Fruit fly (Drosophila melanogaster) whole organism, prepupa: ENCODE data around the gene Septin4.
A peak's percentile ranks its signal among the peaks of the same experiment; 100 is the strongest.

Source experiments
- CG15336 ChIP-seq: fragments of 200-800 bp; sonication (Bioruptor generic); IDR thresholded peaks from 2 replicates; pipeline ENCODE4 v1.3.6; 2022; ENCODE audit warnings: missing biosample characterization, missing genetic modification characterization
- CG1621 ChIP-seq: fragments of 200-800 bp; sonication (Bioruptor generic); optimal IDR thresholded peaks from 3 replicates; lab custom pipeline; 2018; ENCODE audit warnings: missing biosample characterization, mild to moderate bottlenecking, missing genetic modification characterization
- CG16779 ChIP-seq: fragments of 200-800 bp; sonication (Bioruptor generic); optimal IDR thresholded peaks from 3 replicates; lab custom pipeline; 2017; ENCODE audit warnings: missing biosample characterization, mild to moderate bottlenecking, missing genetic modification characterization
- CG31627 ChIP-seq: fragments of 200-800 bp; sonication (Bioruptor generic); optimal IDR thresholded peaks from 3 replicates; lab custom pipeline; 2016; ENCODE audit warnings: missing biosample characterization, missing genetic modification characterization
- CG3919 ChIP-seq: fragments of 200-800 bp; sonication (Bioruptor generic); optimal IDR thresholded peaks from 3 replicates; lab custom pipeline; 2016; ENCODE audit warnings: missing biosample characterization, missing genetic modification characterization
- CG4318 ChIP-seq: fragments of 200-800 bp; sonication (Bioruptor generic); optimal IDR thresholded peaks from 3 replicates; lab custom pipeline; 2017; ENCODE audit warnings: missing biosample characterization, mild to moderate bottlenecking, missing genetic modification characterization
- CG6808 ChIP-seq: fragments of 200-800 bp; sonication (Bioruptor generic); optimal IDR thresholded peaks from 3 replicates; lab custom pipeline; 2017; ENCODE audit warnings: missing biosample characterization, missing genetic modification characterization, mild to moderate bottlenecking, moderate library complexity, missing genetic modification reagents
- CG8119 ChIP-seq: fragments of 200-800 bp; sonication (Bioruptor generic); IDR thresholded peaks from 3 replicates; pipeline ENCODE4 v1.3.6; 2022; ENCODE audit warnings: missing biosample characterization, missing genetic modification characterization
- CG8319 ChIP-seq: fragments of 200-800 bp; sonication (Bioruptor generic); optimal IDR thresholded peaks from 3 replicates; lab custom pipeline; 2016; ENCODE audit warnings: missing biosample characterization, missing genetic modification characterization
- CG9139 ChIP-seq: fragments of 200-800 bp; sonication (Bioruptor generic); optimal IDR thresholded peaks from 3 replicates; lab custom pipeline; 2017; ENCODE audit warnings: missing biosample characterization, mild to moderate bottlenecking, missing genetic modification characterization
- Eip75B ChIP-seq: fragments of 200-800 bp; sonication (Bioruptor generic); optimal IDR thresholded peaks from 3 replicates; lab custom pipeline; 2016; ENCODE audit warnings: missing biosample characterization, missing genetic modification characterization
- Eip78C ChIP-seq: fragments of 200-800 bp; sonication (Bioruptor generic); peaks from one replicate; lab custom pipeline; 2016; ENCODE audit warnings: missing biosample characterization, missing genetic modification characterization
- Eip93F ChIP-seq: fragments of 200-800 bp; sonication (Bioruptor generic); optimal IDR thresholded peaks from 2 replicates; lab custom pipeline; 2016; ENCODE audit warnings: missing biosample characterization, mild to moderate bottlenecking, missing genetic modification characterization
- Ets21C ChIP-seq: fragments of 200-800 bp; sonication (Bioruptor generic); optimal IDR thresholded peaks from 3 replicates; lab custom pipeline; 2016; ENCODE audit warnings: missing biosample characterization, missing genetic modification characterization
- Gug ChIP-seq: fragments of 200-800 bp; sonication (Bioruptor generic); IDR thresholded peaks from 2 replicates; pipeline ENCODE4 v1.3.6; 2022; ENCODE audit warnings: missing biosample characterization, missing genetic modification characterization
- Hr4 ChIP-seq: fragments of 200-800 bp; sonication (Bioruptor generic); optimal IDR thresholded peaks from 3 replicates; lab custom pipeline; 2016; ENCODE audit warnings: missing biosample characterization, missing genetic modification characterization
- Met ChIP-seq: fragments of 200-800 bp; sonication (Bioruptor generic); optimal IDR thresholded peaks from 3 replicates; lab custom pipeline; 2016; ENCODE audit warnings: missing biosample characterization, missing genetic modification characterization
- Sox102F ChIP-seq: fragments of 200-800 bp; sonication (Bioruptor generic); optimal IDR thresholded peaks from 2 replicates; lab custom pipeline; 2016; ENCODE audit warnings: missing biosample characterization, mild to moderate bottlenecking, missing genetic modification characterization
- Sox14 ChIP-seq: fragments of 200-800 bp; sonication (Bioruptor generic); optimal IDR thresholded peaks from 3 replicates; lab custom pipeline; 2016; ENCODE audit warnings: missing biosample characterization, missing genetic modification characterization
- achi ChIP-seq: fragments of 200-800 bp; sonication (Bioruptor generic); optimal IDR thresholded peaks from 3 replicates; lab custom pipeline; 2016; ENCODE audit warnings: missing biosample characterization, missing genetic modification characterization
- cyc ChIP-seq: fragments of 200-800 bp; sonication (Bioruptor generic); optimal IDR thresholded peaks from 3 replicates; lab custom pipeline; 2016; ENCODE audit warnings: missing biosample characterization, missing genetic modification characterization
- dsx ChIP-seq: fragments of 200-800 bp; optimal IDR thresholded peaks from 3 replicates; lab custom pipeline; 2019; ENCODE audit warnings: missing biosample characterization, mild to moderate bottlenecking, missing genetic modification characterization, moderate library complexity; ENCODE audit not compliant: poor library complexity, severe bottlenecking
- eg ChIP-seq: fragments of 200-800 bp; sonication (Bioruptor generic); IDR thresholded peaks from 3 replicates; pipeline ENCODE4 v1.3.6; 2022; ENCODE audit warnings: missing biosample characterization, missing genetic modification characterization
- fd59A ChIP-seq: fragments of 200-800 bp; sonication (Bioruptor generic); optimal IDR thresholded peaks from 2 replicates; lab custom pipeline; 2017; ENCODE audit warnings: missing biosample characterization, mild to moderate bottlenecking, missing genetic modification characterization, missing genetic modification reagents
- fd85E ChIP-seq: fragments of 200-800 bp; sonication (Bioruptor generic); optimal IDR thresholded peaks from 3 replicates; lab custom pipeline; 2016; ENCODE audit warnings: missing biosample characterization, missing genetic modification characterization
- fkh ChIP-seq: fragments of 200-800 bp; sonication (Bioruptor generic); optimal IDR thresholded peaks from 3 replicates; lab custom pipeline; 2017; ENCODE audit warnings: missing biosample characterization, mild to moderate bottlenecking, missing genetic modification characterization, moderate library complexity
- lz ChIP-seq: fragments of 200-800 bp; sonication (Bioruptor generic); optimal IDR thresholded peaks from 3 replicates; lab custom pipeline; 2016; ENCODE audit warnings: missing biosample characterization, missing genetic modification characterization
- net ChIP-seq: fragments of 200-800 bp; sonication (Bioruptor generic); optimal IDR thresholded peaks from 3 replicates; lab custom pipeline; 2016; ENCODE audit warnings: missing biosample characterization, missing genetic modification characterization
- pdm3 ChIP-seq: fragments of 200-800 bp; sonication (Bioruptor generic); optimal IDR thresholded peaks from 3 replicates; lab custom pipeline; 2016; ENCODE audit warnings: missing biosample characterization, missing genetic modification characterization
- svp ChIP-seq: fragments of 200-800 bp; sonication (Bioruptor generic); peaks from one replicate; lab custom pipeline; 2016; ENCODE audit warnings: missing biosample characterization, missing genetic modification characterization
- topi ChIP-seq: fragments of 200-800 bp; sonication (Bioruptor generic); optimal IDR thresholded peaks from 3 replicates; lab custom pipeline; 2016; ENCODE audit warnings: missing biosample characterization, missing genetic modification characterization
- vri ChIP-seq: fragments of 200-800 bp; sonication (Bioruptor generic); optimal IDR thresholded peaks from 3 replicates; lab custom pipeline; 2016; ENCODE audit warnings: missing biosample characterization, mild to moderate bottlenecking, missing genetic modification characterization

Septin4 gene

dm6 chrX:16654931-16655409, 40.0 kb downstream of the Septin4 start, which contains the start of the genes Nemp and r:
TSS of gene Nemp (minus strand) at chrX:16655015.
TSS of gene r (plus strand) at chrX:16655359.
- peak; percentile 7 for TF ChIP-seq Sox14 (GFP tag; lab: Kevin White, UChicago)
- peak; percentile 86 for TF ChIP-seq fkh (GFP tag; lab: Kevin White, UChicago)
- no peak for TF ChIP-seq Eip78C

dm6 chrX:16651625-16652024, 43.3 kb downstream of the Septin4 start:
- TF ChIP-seq Eip78C = peak; percentile 16
- peak; percentile 98 for TF ChIP-seq svp
- no peak for TF ChIP-seq CG4318 (GFP tag; lab: Kevin White, UChicago)

dm6 chrX:16651098-16651497, 43.9 kb downstream of the Septin4 start, which contains the start of the genes CG32573 and CG42512:
TSS of gene CG32573 (plus strand) at chrX:16651376.
TSS of gene CG42512 (plus strand) at chrX:16651376.
- no peak for TF ChIP-seq Met
- no peak for TF ChIP-seq Hr4
- TF ChIP-seq CG3919 = peak; percentile 0
- TF ChIP-seq CG1621 (tag; lab: Kevin White, UChicago) = peak; percentile 95
- peak; percentile 60 for TF ChIP-seq achi (GFP tag; lab: Kevin White, UChicago)

dm6 chrX:16650078-16651063, 44.6 kb downstream of the Septin4 start:
- TF ChIP-seq pdm3 (GFP tag; lab: Kevin White, UChicago) (no peak), Eip78C (peak; percentile 91), Eip93F (GFP tag; lab: Kevin White, UChicago) (peak; percentile 27), eg (GFP tag; lab: Robert Waterston, UW) (0 out of 3 replicates have a peak, but pooled peaks have one; percentile 27), lz (GFP tag; lab: Kevin White, UChicago) (peak; percentile 44), CG16779 (tag; lab: Kevin White, UChicago) (peak; percentile 48), svp (peak; percentile 82), Gug (GFP tag; lab: Robert Waterston, UW) (no peak), Sox14 (GFP tag; lab: Kevin White, UChicago) (peak; percentile 13), CG6808 (GFP tag; lab: Kevin White, UChicago) (no peak), topi (GFP tag; lab: Kevin White, UChicago) (peak; percentile 36), cyc (GFP tag; lab: Kevin White, UChicago) (no peak), Eip75B (GFP tag; lab: Kevin White, UChicago) (peak; percentile 61), fkh (GFP tag; lab: Kevin White, UChicago) (peak; percentile 82), Sox102F (GFP tag; lab: Kevin White, UChicago) (no peak), fd85E (GFP tag; lab: Kevin White, UChicago) (no peak), CG8119 (no peak), Met (peak; percentile 69), CG9139 (GFP tag; lab: Kevin White, UChicago) (no peak), Ets21C (GFP tag; lab: Kevin White, UChicago) (no peak), dsx (GFP tag; lab: Kevin White, UChicago) (peak; percentile 28), CG15336 (GFP tag; lab: Robert Waterston, UW) (peak; percentile 44; the same call in 1 of the 2 replicates), fd59A (GFP tag; lab: Kevin White, UChicago) (no peak), CG8319 (GFP tag; lab: Kevin White, UChicago) (no peak), net (GFP tag; lab: Kevin White, UChicago) (peak; percentile 41), Hr4 (peak; percentile 85), vri (GFP tag; lab: Kevin White, UChicago) (no peak), CG31627 (GFP tag; lab: Kevin White, UChicago) (no peak)
